Worm (Caenorhabditis elegans): Measurements from ENCODE around the gene ham-1.

DNA sequence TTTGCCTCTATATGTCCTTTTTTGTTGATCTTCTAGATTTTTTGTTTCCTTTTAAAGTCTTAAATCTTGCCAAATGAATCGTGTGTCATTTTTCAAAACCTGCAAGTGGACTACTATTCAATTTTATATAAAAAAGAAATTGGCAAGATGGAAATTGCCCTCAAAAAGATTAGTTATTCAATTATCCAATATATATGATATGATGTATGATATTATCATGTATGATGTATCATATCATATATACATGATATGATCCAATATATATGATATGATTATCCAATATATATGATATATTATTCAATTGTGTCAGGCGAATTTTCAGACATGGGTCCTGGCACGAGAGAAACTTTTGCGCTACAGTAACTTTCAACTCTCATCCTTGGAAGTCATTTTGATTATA lies 46.8 kb upstream of the ham-1 start, which contains the start of gene sru-20:
- no peak for TF ChIP-seq ama-1 (optimal IDR thresholded peaks at IDR 0.05)
- TF ChIP-seq mml-1 (tag; optimal IDR thresholded peaks at IDR 0.05): no peak
- no peak for TF ChIP-seq snpc-4 (tag; optimal IDR thresholded peaks at IDR 0.05)
- TF ChIP-seq elt-1 (tag; optimal IDR thresholded peaks at IDR 0.05): no peak

All from whole organism, L3 larva.